Worm (Caenorhabditis elegans) whole organism, young adult: ENCODE results near the gene efn-3.

ENCODE experiments used
- B0336.3 ChIP-seq: fragments of 200-800 bp; sonication (Bioruptor generic); IDR thresholded peaks from 2 replicates; pipeline ENCODE4 v1.3.6; 2022; ENCODE audit warnings: missing genetic modification characterization, missing compliant biosample characterization
- F10E7.11 ChIP-seq: sonication (generic microtip); optimal IDR thresholded peaks from 2 replicates; lab custom pipeline; 2017; ENCODE audit warnings: mild to moderate bottlenecking, missing genetic modification characterization, moderate library complexity, missing compliant biosample characterization
- F22D6.2 ChIP-seq: sonication (generic microtip); optimal IDR thresholded peaks from 2 replicates; lab custom pipeline; 2016; ENCODE audit warnings: mild to moderate bottlenecking, missing genetic modification characterization, missing compliant biosample characterization
- F33H1.4 ChIP-seq: fragments of 200-800 bp; sonication (Bioruptor generic); IDR thresholded peaks from 2 replicates; pipeline ENCODE4 v1.3.6; 2022; ENCODE audit warnings: missing genetic modification reagents, missing genetic modification characterization, missing compliant biosample characterization
- F52B5.7 ChIP-seq: sonication (generic microtip); optimal IDR thresholded peaks from 2 replicates; lab custom pipeline; 2016; ENCODE audit warnings: mild to moderate bottlenecking, missing genetic modification characterization, missing compliant biosample characterization
- F55B11.4 ChIP-seq: sonication (generic microtip); optimal IDR thresholded peaks from 2 replicates; lab custom pipeline; 2016; ENCODE audit warnings: missing compliant biosample characterization, missing genetic modification characterization, borderline replicate concordance; ENCODE audit not compliant: insufficient read depth
- F57C9.4 ChIP-seq: sonication (generic microtip); optimal IDR thresholded peaks from 2 replicates; lab custom pipeline; 2017; ENCODE audit warnings: mild to moderate bottlenecking, missing genetic modification characterization, missing compliant biosample characterization
- athp-1 ChIP-seq: sonication (generic microtip); optimal IDR thresholded peaks from 2 replicates; lab custom pipeline; 2017; ENCODE audit warnings: mild to moderate bottlenecking, missing genetic modification characterization, missing compliant biosample characterization
- attf-3 ChIP-seq: fragments of 200-800 bp; sonication (Bioruptor generic); conservative IDR thresholded peaks from 2 replicates; pipeline ENCODE4 v1.3.6; 2022; ENCODE audit warnings: missing genetic modification reagents, missing genetic modification characterization, missing compliant biosample characterization
- attf-6 ChIP-seq: fragments of 200-800 bp; sonication (Bioruptor generic); IDR thresholded peaks from 2 replicates; pipeline ENCODE4 v1.3.6; 2022; ENCODE audit warnings: missing genetic modification reagents, missing genetic modification characterization, missing compliant biosample characterization
- bed-1 ChIP-seq: fragments of 200-800 bp; sonication (Bioruptor generic); IDR thresholded peaks from 2 replicates; pipeline ENCODE4 v1.3.6; 2022; ENCODE audit warnings: missing genetic modification reagents, missing genetic modification characterization, missing compliant biosample characterization
- ceh-100 ChIP-seq: fragments of 200-800 bp; sonication (Bioruptor generic); IDR thresholded peaks from 2 replicates; pipeline ENCODE4 v1.3.6; 2022; ENCODE audit warnings: missing genetic modification reagents, missing genetic modification characterization, missing compliant biosample characterization
- ceh-27 ChIP-seq: fragments of 200-800 bp; sonication (Bioruptor generic); optimal IDR thresholded peaks from 2 replicates; lab custom pipeline; 2018; ENCODE audit warnings: mild to moderate bottlenecking, missing genetic modification characterization, moderate library complexity, missing compliant biosample characterization
- ceh-58 ChIP-seq: fragments of 200-800 bp; sonication (Bioruptor generic); IDR thresholded peaks from 2 replicates; pipeline ENCODE4 v1.3.6; 2022; ENCODE audit warnings: missing genetic modification characterization, missing compliant biosample characterization
- ceh-79 ChIP-seq: sonication (generic microtip); optimal IDR thresholded peaks from 2 replicates; lab custom pipeline; 2017; ENCODE audit warnings: mild to moderate bottlenecking, missing genetic modification characterization, missing compliant biosample characterization
- ceh-91 ChIP-seq: fragments of 200-800 bp; sonication (Bioruptor generic); IDR thresholded peaks from 2 replicates; pipeline ENCODE4 v1.3.6; 2022; ENCODE audit warnings: missing genetic modification reagents, missing genetic modification characterization, missing compliant biosample characterization
- dpl-1 ChIP-seq: fragments of 150-350 bp; optimal IDR thresholded peaks from 2 replicates; lab custom pipeline; 2014; ENCODE audit warnings: missing biosample characterization, missing genetic modification reagents, missing genetic modification characterization
- egl-18 ChIP-seq: fragments of 200-800 bp; sonication (Bioruptor generic); IDR thresholded peaks from 2 replicates; pipeline ENCODE4 v1.3.6; 2022; ENCODE audit warnings: missing genetic modification reagents, missing genetic modification characterization, missing compliant biosample characterization
- egl-44 ChIP-seq: fragments of 200-800 bp; sonication (Bioruptor generic); IDR thresholded peaks from 2 replicates; pipeline ENCODE4 v1.3.6; 2022; ENCODE audit warnings: missing genetic modification reagents, missing genetic modification characterization, missing compliant biosample characterization
- egrh-3 ChIP-seq: fragments of 200-800 bp; sonication (Bioruptor generic); IDR thresholded peaks from 2 replicates; pipeline ENCODE4 v1.3.6; 2022; ENCODE audit warnings: missing genetic modification reagents, missing genetic modification characterization, missing compliant biosample characterization
- him-1 ChIP-seq: sonication (generic microtip); optimal IDR thresholded peaks from 2 replicates; lab custom pipeline; 2016; ENCODE audit warnings: missing genotype, missing genetic modification reagents, missing genetic modification characterization, missing compliant biosample characterization
- lin-35 ChIP-seq, 3 experiments: fragments of 150-350 bp in 2 of 3; sonication (generic microtip) in 1 of 3; optimal IDR thresholded peaks; 2 replicates each; lab custom pipeline; 2014 to 2018; ENCODE audit warnings: missing biosample characterization in 3 of 3, missing genetic modification characterization in 3 of 3, missing genetic modification reagents in 3 of 3
- lsl-1 ChIP-seq: fragments of 200-800 bp; sonication (Bioruptor generic); optimal IDR thresholded peaks from 2 replicates; lab custom pipeline; 2018; ENCODE audit warnings: mild to moderate bottlenecking, missing genetic modification characterization, moderate library complexity, missing compliant biosample characterization
- mel-28 ChIP-seq: sonication (generic microtip); optimal IDR thresholded peaks from 2 replicates; lab custom pipeline; 2016; ENCODE audit warnings: borderline replicate concordance, mild to moderate bottlenecking, missing genetic modification characterization, missing compliant biosample characterization
- mxl-1 ChIP-seq: sonication (generic microtip); optimal IDR thresholded peaks from 2 replicates; lab custom pipeline; 2016; ENCODE audit warnings: missing genetic modification characterization, missing compliant biosample characterization
- nfya-1 ChIP-seq: sonication (generic microtip); optimal IDR thresholded peaks from 2 replicates; lab custom pipeline; 2017; ENCODE audit warnings: antibody characterized with exemption, missing compliant biosample characterization, missing genetic modification characterization, borderline replicate concordance; ENCODE audit not compliant: insufficient read depth
- nfya-2 ChIP-seq: fragments of 200-800 bp; sonication (Bioruptor generic); IDR thresholded peaks from 2 replicates; pipeline ENCODE4 v1.3.6; 2022; ENCODE audit warnings: missing genetic modification reagents, missing genetic modification characterization, missing compliant biosample characterization
- nfyb-1 ChIP-seq: fragments of 200-800 bp; sonication (Bioruptor generic); IDR thresholded peaks from 2 replicates; pipeline ENCODE4 v1.3.6; 2022; ENCODE audit warnings: missing genetic modification reagents, missing genetic modification characterization, missing compliant biosample characterization
- nhr-179 ChIP-seq: sonication (generic microtip); optimal IDR thresholded peaks from 2 replicates; lab custom pipeline; 2016; ENCODE audit warnings: mild to moderate bottlenecking, missing genetic modification characterization, missing compliant biosample characterization
- nhr-80 ChIP-seq: sonication (generic microtip); optimal IDR thresholded peaks from 2 replicates; lab custom pipeline; 2016; ENCODE audit warnings: missing genetic modification characterization, missing compliant biosample characterization
- rcor-1 ChIP-seq: fragments of 200-800 bp; sonication (Bioruptor generic); IDR thresholded peaks from 2 replicates; pipeline ENCODE4 v1.3.6; 2022; ENCODE audit warnings: missing genetic modification reagents, missing genetic modification characterization, missing compliant biosample characterization
- sdz-38 ChIP-seq: sonication (generic microtip); optimal IDR thresholded peaks from 2 replicates; lab custom pipeline; 2016; ENCODE audit warnings: missing genotype, missing genetic modification characterization, missing compliant biosample characterization
- sea-2 ChIP-seq: fragments of 200-800 bp; sonication (Bioruptor generic); IDR thresholded peaks from 2 replicates; pipeline ENCODE4 v1.3.6; 2022; ENCODE audit warnings: missing genetic modification characterization, missing compliant biosample characterization
- snpc-1.3 ChIP-seq: sonication (generic microtip); optimal IDR thresholded peaks from 2 replicates; lab custom pipeline; 2017; ENCODE audit warnings: missing genetic modification characterization, mild to moderate bottlenecking, missing compliant biosample characterization, antibody characterized with exemption, moderate library complexity, missing genotype, missing genetic modification reagents; ENCODE audit not compliant: insufficient read depth
- xnd-1 ChIP-seq: sonication (generic microtip); optimal IDR thresholded peaks from 2 replicates; lab custom pipeline; 2016; ENCODE audit warnings: missing genotype, missing genetic modification reagents, missing genetic modification characterization, missing compliant biosample characterization
- zfh-2 ChIP-seq: fragments of 200-800 bp; sonication (Bioruptor generic); conservative IDR thresholded peaks from 2 replicates; pipeline ENCODE4 v1.3.6; 2022; ENCODE audit warnings: missing genetic modification reagents, missing genetic modification characterization, missing compliant biosample characterization

Gene efn-3

ce11 chrX:13493762-13494161 is 16.5 kb upstream of the efn-3 start:
- TF ChIP-seq xnd-1 (tag; lab: Kevin White, UChicago): no peak
- no peak for TF ChIP-seq lin-35 (GFP tag; optimal IDR thresholded peaks at IDR 0.05; lab: Kevin White, UChicago)

- TF ChIP-seq bed-1 (GFP tag; lab: Robert Waterston, UW) (no peak), nfyb-1 (GFP tag; lab: Robert Waterston, UW) (no peak), F52B5.7 (tag; lab: Kevin White, UChicago) (no peak), F22D6.2 (tag; lab: Kevin White, UChicago) (no peak), dpl-1 (GFP tag; lab: Kevin White, UChicago) (no peak), ceh-27 (GFP tag; lab: Kevin White, UChicago) (no peak), nhr-179 (tag; lab: Kevin White, UChicago) (no peak), snpc-1.3 (tag; lab: Kevin White, UChicago) (no peak), xnd-1 (tag; lab: Kevin White, UChicago) (no peak)
These were observed 7.6 kb upstream of the efn-3 start, which contains the start of gene srd-51 for ce11 chrX:13484813-13485212. Gene srd-51 (minus strand): TSS chrX:13484913.

- TF ChIP-seq lsl-1 (GFP tag; lab: Kevin White, UChicago) (no peak), xnd-1 (tag; lab: Kevin White, UChicago) (no peak), ceh-58 (GFP tag; lab: Robert Waterston, UW) (no peak), sdz-38 (no peak), nhr-80 (tag; lab: Kevin White, UChicago) (no peak), egl-44 (GFP tag; lab: Robert Waterston, UW) (no peak), attf-6 (no peak), F55B11.4 (tag; lab: Kevin White, UChicago) (no peak), nfya-2 (GFP tag; lab: Robert Waterston, UW) (no peak), F57C9.4 (tag; lab: Kevin White, UChicago) (no peak), F10E7.11 (tag; lab: Kevin White, UChicago) (no peak)
These were observed 4.4 kb upstream of the efn-3 start, which contains the start of gene srd-50 for ce11 chrX:13481704-13482103. Gene srd-50 (minus strand): TSS chrX:13481804.

- TF ChIP-seq nhr-80 (tag; lab: Kevin White, UChicago): peak; percentile 22
- TF ChIP-seq rcor-1 (GFP tag; lab: Robert Waterston, UW): no peak
- no peak for TF ChIP-seq mxl-1
- TF ChIP-seq ceh-100 (GFP tag; lab: Robert Waterston, UW): no peak
- no peak for TF ChIP-seq F33H1.4 (GFP tag; lab: Robert Waterston, UW)
- TF ChIP-seq attf-3 (GFP tag; lab: Robert Waterston, UW): no peak
- no peak for TF ChIP-seq mel-28 (tag; lab: Kevin White, UChicago)
These were observed 5.4 kb downstream of the efn-3 start, which contains the start of gene tre-4 for ce11 chrX:13471855-13472254. Gene tre-4 (plus strand): TSS chrX:13472155.

- TF ChIP-seq egl-18 (GFP tag; lab: Robert Waterston, UW): no peak
- TF ChIP-seq him-1: no peak
- TF ChIP-seq ceh-79 (tag; lab: Kevin White, UChicago): peak; percentile 13
- no peak for TF ChIP-seq nfya-1 (tag; lab: Kevin White, UChicago)
- TF ChIP-seq xnd-1 (tag; lab: Kevin White, UChicago): no peak
- TF ChIP-seq nhr-179 (tag; lab: Kevin White, UChicago): peak; percentile 29
- peak; percentile 75; the same call in 1 of the 2 replicates for TF ChIP-seq egrh-3 (GFP tag; lab: Robert Waterston, UW)
- no peak for TF ChIP-seq athp-1
- TF ChIP-seq zfh-2 (GFP tag; lab: Robert Waterston, UW): peak; percentile 90
- no peak for TF ChIP-seq ceh-91 (GFP tag; lab: Robert Waterston, UW)
- peak; percentile 58; the same call in 1 of the 2 replicates for TF ChIP-seq sea-2 (GFP tag; lab: Robert Waterston, UW)
- 0 out of 2 replicates have a peak, but pooled peaks have one; percentile 38 for TF ChIP-seq B0336.3 (GFP tag; lab: Robert Waterston, UW)
- TF ChIP-seq lsl-1 (GFP tag; lab: Kevin White, UChicago): no peak
These were observed 7.2 kb downstream of the efn-3 start for ce11 chrX:13469907-13470647.
